Worm (Caenorhabditis elegans): ENCODE measurements around the gene F12A10.6.
A peak's percentile ranks its signal among the peaks of the same experiment; 100 is the strongest.

F12A10.6 gene

DNA sequence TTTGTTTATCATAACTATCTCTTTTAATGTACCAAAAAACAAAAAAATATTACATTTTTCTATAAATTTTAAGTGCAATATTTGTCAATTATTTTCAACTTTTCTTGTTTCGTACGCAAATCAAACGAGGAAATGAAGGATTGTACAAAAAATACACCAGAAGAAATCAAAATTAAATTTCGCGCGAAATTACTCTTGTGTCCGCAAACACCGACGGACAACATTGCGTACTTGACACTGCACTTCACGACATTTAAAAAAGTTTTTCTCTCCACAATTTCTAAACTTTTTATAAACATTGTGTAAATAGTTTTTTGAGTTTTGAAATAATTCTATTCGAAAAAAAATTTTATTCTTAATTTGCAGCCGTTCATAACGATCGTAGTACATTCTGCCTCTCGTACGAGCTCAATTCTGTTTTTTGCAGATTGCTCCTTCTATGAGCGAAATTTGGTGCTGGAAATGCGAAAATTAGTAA lies 20.3 kb downstream of the F12A10.6 start, which contains the start of gene mrps-16 (continued):
- TF ChIP-seq elt-3 (tag; optimal IDR thresholded peaks at IDR 0.05) (no peak), nhr-77 (tag; optimal IDR thresholded peaks at IDR 0.05) (no peak), elt-2 (tag; optimal IDR thresholded peaks at IDR 0.05) (no peak)

ce11 chrII:5465729-5466408 lies 28.4 kb downstream of the F12A10.6 start, which contains the start of gene clr-1:
Gene clr-1 (plus strand): TSS chrII:5466358.
- TF ChIP-seq ceh-28 (tag; optimal IDR thresholded peaks at IDR 0.05) (no peak), nfya-1 (tag; optimal IDR thresholded peaks at IDR 0.05; ENCODE audit: insufficient read depth) (peak; percentile 7)

- TF ChIP-seq mdl-1 (tag; optimal IDR thresholded peaks at IDR 0.05) (no peak), pha-4 (tag; optimal IDR thresholded peaks at IDR 0.05) (no peak), hmg-11 (tag; optimal IDR thresholded peaks at IDR 0.05) (no peak), nhr-76 (tag; optimal IDR thresholded peaks at IDR 0.05) (no peak), ceh-28 (tag; optimal IDR thresholded peaks at IDR 0.05) (no peak), tbx-2 (tag; optimal IDR thresholded peaks at IDR 0.05) (no peak), fkh-10 (GFP tag; optimal IDR thresholded peaks at IDR 0.05) (peak; percentile 58), nfya-1 (tag; optimal IDR thresholded peaks at IDR 0.05; ENCODE audit: insufficient read depth) (peak; percentile 41), lin-15B (tag; optimal IDR thresholded peaks at IDR 0.05) (no peak), ztf-11 (tag; optimal IDR thresholded peaks at IDR 0.05) (no peak), zag-1 (tag; optimal IDR thresholded peaks at IDR 0.05) (no peak), unc-62 (GFP tag; optimal IDR thresholded peaks at IDR 0.05) (peak; percentile 40), egl-5 (tag; optimal IDR thresholded peaks at IDR 0.05) (no peak), lin-39 (tag; optimal IDR thresholded peaks at IDR 0.05) (peak; percentile 56)
Measured at ce11 chrII:5463692-5464300, 30.5 kb downstream of the F12A10.6 start.

ce11 chrII:5460911-5461310 lies 33.4 kb downstream of the F12A10.6 start:
- TF ChIP-seq zag-1 (tag; optimal IDR thresholded peaks at IDR 0.05): no peak
- peak; percentile 47 for TF ChIP-seq ceh-28 (tag; optimal IDR thresholded peaks at IDR 0.05)
- TF ChIP-seq unc-39 (tag; optimal IDR thresholded peaks at IDR 0.05): no peak
- peak; percentile 22 for TF ChIP-seq pqm-1 (tag; optimal IDR thresholded peaks at IDR 0.05)

ce11 chrII:5459534-5459933 lies 34.8 kb downstream of the F12A10.6 start:
- TF ChIP-seq nhr-25 (tag; optimal IDR thresholded peaks at IDR 0.05): peak; percentile 38
- no peak for TF ChIP-seq ceh-28 (tag; optimal IDR thresholded peaks at IDR 0.05)
- no peak for TF ChIP-seq R02D3.7 (tag; optimal IDR thresholded peaks at IDR 0.05)
- peak; percentile 12 for TF ChIP-seq nhr-23 (tag; optimal IDR thresholded peaks at IDR 0.05)
- TF ChIP-seq nfya-1 (tag; optimal IDR thresholded peaks at IDR 0.05; ENCODE audit: insufficient read depth): no peak
- TF ChIP-seq elt-3 (tag; optimal IDR thresholded peaks at IDR 0.05): peak in 1 of 3 experiments; percentile 80

DNA sequence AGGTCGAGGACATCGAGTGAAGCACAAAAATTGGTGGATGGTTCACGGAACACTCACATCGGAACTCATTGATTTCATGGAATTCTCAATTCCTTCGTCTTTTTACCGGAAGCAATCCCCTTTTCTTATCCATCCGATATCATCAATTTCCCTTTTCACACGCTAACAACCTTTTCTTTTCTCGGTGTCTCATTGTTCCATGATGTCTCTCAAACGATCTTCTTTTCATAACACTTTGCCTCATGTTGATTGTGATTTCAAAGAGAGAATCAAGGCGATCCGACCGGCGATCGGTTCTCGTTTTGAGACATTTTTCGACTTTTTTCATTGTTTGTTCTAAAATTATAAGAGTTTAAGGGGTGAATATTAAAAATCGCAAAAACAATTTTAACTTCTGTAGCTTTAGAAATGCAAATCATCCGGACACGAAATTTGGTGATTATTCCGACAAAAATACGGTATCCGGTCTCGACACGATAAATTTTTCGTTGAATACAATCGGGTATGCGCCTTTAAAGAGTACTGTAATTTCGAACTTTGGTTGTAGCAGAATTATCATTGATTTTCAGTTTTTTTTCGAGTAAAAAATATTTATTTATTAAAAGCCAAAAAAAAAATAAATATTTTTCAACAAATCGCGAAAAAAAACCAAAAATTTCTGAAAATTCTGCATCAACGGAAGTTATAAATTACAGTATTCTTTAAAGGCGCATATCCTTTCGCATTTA lies 35.5 kb downstream of the F12A10.6 start:
- no peak for TF ChIP-seq jun-1 (tag; optimal IDR thresholded peaks at IDR 0.05)
- TF ChIP-seq ceh-16 (tag; optimal IDR thresholded peaks at IDR 0.05): no peak
- no peak for TF ChIP-seq aly-2 (tag; optimal IDR thresholded peaks at IDR 0.05)
- TF ChIP-seq ceh-9 (tag; optimal IDR thresholded peaks at IDR 0.05): no peak
- no peak for TF ChIP-seq egl-27 (tag; optimal IDR thresholded peaks at IDR 0.05)
- TF ChIP-seq pqm-1 (tag; optimal IDR thresholded peaks at IDR 0.05): no peak
- TF ChIP-seq elt-3 (tag; optimal IDR thresholded peaks at IDR 0.05): peak in 1 of 3 experiments; percentile 16
- TF ChIP-seq snpc-4 (tag; optimal IDR thresholded peaks at IDR 0.05): no peak

Measured in whole organism, L3 larva.